Fruit fly (Drosophila melanogaster): ENCODE results near the gene btd.
A peak's percentile ranks its signal among the peaks of the same experiment; 100 is the strongest.

The btd gene

DNA sequence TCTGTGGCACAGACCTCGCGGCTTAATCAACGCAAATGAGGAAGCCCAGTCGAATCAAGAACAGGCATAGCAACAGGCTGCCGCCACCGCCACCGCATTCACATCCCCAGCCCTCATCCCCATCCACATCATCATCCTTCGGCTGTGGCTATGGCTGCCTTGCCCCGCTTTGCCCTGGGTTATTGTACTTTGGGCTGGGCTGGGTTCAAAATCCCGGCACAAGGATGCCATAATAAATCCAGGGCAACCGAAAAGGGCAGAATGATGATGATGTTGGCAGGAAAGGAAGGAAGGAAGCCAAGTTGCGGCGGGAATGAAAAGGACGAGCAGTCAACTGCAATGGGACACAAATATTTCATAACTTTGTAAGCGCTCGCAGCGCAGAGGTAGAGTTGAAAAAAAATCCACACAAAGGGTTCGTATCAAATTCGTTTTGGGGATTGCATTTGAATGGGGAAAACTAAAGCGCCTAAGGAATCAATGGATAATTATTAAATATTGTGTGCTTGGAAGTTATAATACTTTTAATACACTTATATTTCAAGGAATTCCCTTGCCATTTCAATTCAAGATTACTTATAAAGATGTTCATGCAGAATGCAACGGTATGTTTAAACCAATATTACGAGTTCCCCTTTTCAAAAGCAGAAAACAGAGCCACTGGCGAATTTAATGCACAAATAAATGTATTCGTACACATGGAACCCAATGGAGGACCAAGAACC lies 37.8 kb upstream of the btd start (continued):
- TF ChIP-seq Mio (GFP tag; optimal IDR thresholded peaks at IDR 0.05) = no peak
- TF ChIP-seq Rel (GFP tag; optimal IDR thresholded peaks at IDR 0.05) = no peak
- TF ChIP-seq Rel (tag; optimal IDR thresholded peaks at IDR 0.05) = no peak

DNA sequence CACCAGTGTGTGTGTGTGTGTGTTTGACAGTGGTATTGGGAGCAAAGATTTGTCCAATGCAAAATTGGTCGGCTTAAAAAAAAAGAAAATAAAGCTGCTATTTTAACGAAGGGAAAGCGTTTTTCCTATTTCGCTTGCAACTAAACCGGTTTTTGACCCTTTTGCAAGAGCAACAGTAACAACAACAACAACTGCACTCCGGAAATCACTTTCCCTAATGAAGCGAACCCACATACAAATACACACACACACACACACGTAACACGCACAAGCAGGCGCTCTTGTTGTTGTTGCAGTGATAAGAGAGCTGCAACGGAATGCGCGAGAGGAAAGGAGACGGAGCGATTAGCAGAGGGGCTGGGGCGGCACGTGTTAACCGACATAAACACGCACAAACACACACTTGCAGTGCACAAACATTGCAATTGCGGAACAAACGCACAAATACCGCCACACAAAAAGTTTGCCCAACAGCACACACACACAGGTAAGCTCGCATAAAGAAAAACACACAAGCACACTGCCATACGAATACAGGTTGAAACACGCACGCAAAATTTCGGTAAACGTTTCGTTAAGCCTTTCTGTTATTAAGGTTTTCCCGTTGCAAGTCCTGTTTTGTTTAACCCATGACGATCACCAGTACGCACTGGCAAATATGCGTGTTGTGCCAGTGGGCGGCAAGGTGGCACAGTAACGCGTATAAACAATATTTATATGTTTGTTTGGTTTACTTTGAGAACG lies 35.7 kb upstream of the btd start:
- peak; percentile 64 for TF ChIP-seq tai (GFP tag; optimal IDR thresholded peaks at IDR 0.05)
- TF ChIP-seq N (GFP tag; optimal IDR thresholded peaks at IDR 0.05) = peak; percentile 55
- peak; percentile 51 for TF ChIP-seq rgr (GFP tag; optimal IDR thresholded peaks at IDR 0.05)
- peak; percentile 78 for TF ChIP-seq GATAd (GFP tag; optimal IDR thresholded peaks at IDR 0.05)
- peak; percentile 25 for TF ChIP-seq Dif (GFP tag; optimal IDR thresholded peaks at IDR 0.05; ENCODE audit: partially characterized antibody)
- no peak for TF ChIP-seq Rel (GFP tag; optimal IDR thresholded peaks at IDR 0.05)
- peak; percentile 10 for TF ChIP-seq Rel (tag; optimal IDR thresholded peaks at IDR 0.05)
- TF ChIP-seq CrebA (GFP tag; optimal IDR thresholded peaks at IDR 0.05; ENCODE audit: borderline replicate concordance) = no peak
- TF ChIP-seq psq (GFP tag; optimal IDR thresholded peaks at IDR 0.05) = peak; percentile 10
- TF ChIP-seq Sp1 (GFP tag; optimal IDR thresholded peaks at IDR 0.05) = peak; percentile 12
- TF ChIP-seq h (GFP tag; optimal IDR thresholded peaks at IDR 0.05) = peak; percentile 45
- peak; percentile 57 for TF ChIP-seq lola (GFP tag; optimal IDR thresholded peaks at IDR 0.05)
- TF ChIP-seq fru (GFP tag; optimal IDR thresholded peaks at IDR 0.05) = no peak
- peak; percentile 10 for TF ChIP-seq dmrt93B (GFP tag; optimal IDR thresholded peaks at IDR 0.05)
- TF ChIP-seq OdsH (GFP tag; optimal IDR thresholded peaks at IDR 0.05) = peak; percentile 18
- no peak for TF ChIP-seq sv (GFP tag; optimal IDR thresholded peaks at IDR 0.05)
- peak in 1 of 2 experiments; percentile 9 for TF ChIP-seq foxo (GFP tag; optimal IDR thresholded peaks at IDR 0.05)
- no peak for TF ChIP-seq Vsx2 (GFP tag; optimal IDR thresholded peaks at IDR 0.05; ENCODE audit: partially characterized antibody)
- TF ChIP-seq Dfd (GFP tag; optimal IDR thresholded peaks at IDR 0.05) = no peak
- no peak for TF ChIP-seq Mio (GFP tag; optimal IDR thresholded peaks at IDR 0.05)

DNA sequence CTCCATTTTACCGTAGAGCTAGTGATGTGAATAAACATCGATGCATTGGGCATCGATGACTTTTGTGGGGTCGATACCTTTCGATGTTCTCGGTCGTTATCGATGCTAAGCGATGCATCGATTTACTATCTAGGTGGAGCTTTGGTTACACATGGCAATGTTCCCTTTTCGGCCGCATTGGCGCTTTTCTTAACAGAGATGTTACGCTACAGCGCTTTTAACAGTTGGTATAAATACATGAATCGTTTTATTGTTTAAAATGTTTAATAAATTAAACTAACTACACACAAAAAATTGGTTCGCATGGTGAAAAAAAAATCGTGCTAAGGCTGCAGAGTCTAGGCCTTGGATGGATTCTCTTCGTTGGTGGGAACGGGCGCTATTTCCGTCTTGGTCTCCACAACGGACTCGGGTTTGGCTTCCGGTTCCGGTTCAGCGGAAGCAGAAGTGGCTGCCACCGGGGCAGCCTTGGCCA lies 35.1 kb upstream of the btd start, which contains the start of gene Ptpmeg2:
Gene Ptpmeg2 (minus strand): TSS at position 281 of the 475 bp plus-strand sequence.
- TF ChIP-seq Vsx2 (GFP tag; optimal IDR thresholded peaks at IDR 0.05; ENCODE audit: partially characterized antibody) (no peak), Rel (GFP tag; optimal IDR thresholded peaks at IDR 0.05) (no peak), Rel (tag; optimal IDR thresholded peaks at IDR 0.05) (peak; percentile 53), sv (GFP tag; optimal IDR thresholded peaks at IDR 0.05) (no peak), Myc (optimal IDR thresholded peaks at IDR 0.05) (no peak), dsf (GFP tag; optimal IDR thresholded peaks at IDR 0.05; ENCODE audit: borderline replicate concordance) (no peak), psq (GFP tag; optimal IDR thresholded peaks at IDR 0.05) (peak; percentile 19), lola (GFP tag; optimal IDR thresholded peaks at IDR 0.05) (no peak), Hnf4 (GFP tag; optimal IDR thresholded peaks at IDR 0.05) (peak; percentile 79), usp (GFP tag; optimal IDR thresholded peaks at IDR 0.05) (no peak), fru (GFP tag; optimal IDR thresholded peaks at IDR 0.05) (peak; percentile 71), pan (optimal IDR thresholded peaks at IDR 0.05) (no peak), CG32264 (GFP tag; optimal IDR thresholded peaks at IDR 0.05) (no peak), Hr83 (GFP tag; optimal IDR thresholded peaks at IDR 0.05; ENCODE audit: poor library complexity, severe bottlenecking) (peak; percentile 80), dl (GFP tag; optimal IDR thresholded peaks at IDR 0.05; ENCODE audit: insufficient read depth in 1 of 2, partially characterized antibody in 2 of 2) (no peak), Dfd (GFP tag; optimal IDR thresholded peaks at IDR 0.05) (no peak), CrebA (GFP tag; optimal IDR thresholded peaks at IDR 0.05; ENCODE audit: borderline replicate concordance) (no peak), dmrt93B (GFP tag; optimal IDR thresholded peaks at IDR 0.05) (peak; percentile 39), Jra (GFP tag; optimal IDR thresholded peaks at IDR 0.05) (peak; percentile 18), woc (GFP tag; optimal IDR thresholded peaks at IDR 0.05) (no peak), br (GFP tag; optimal IDR thresholded peaks at IDR 0.05) (peak; percentile 45), foxo (GFP tag; optimal IDR thresholded peaks at IDR 0.05) (peak in 1 of 2 experiments; percentile 72), Mio (GFP tag; optimal IDR thresholded peaks at IDR 0.05) (no peak), jim (GFP tag; optimal IDR thresholded peaks at IDR 0.05) (no peak), N (GFP tag; optimal IDR thresholded peaks at IDR 0.05) (no peak), Abd-B (GFP tag; optimal IDR thresholded peaks at IDR 0.05) (no peak), Sp1 (GFP tag; optimal IDR thresholded peaks at IDR 0.05) (peak; percentile 44), OdsH (GFP tag; optimal IDR thresholded peaks at IDR 0.05) (peak; percentile 64), GATAd (GFP tag; optimal IDR thresholded peaks at IDR 0.05) (no peak), CG9705 (GFP tag; optimal IDR thresholded peaks at IDR 0.05) (peak; percentile 22), Hr78 (GFP tag; optimal IDR thresholded peaks at IDR 0.05) (no peak), ey (GFP tag; optimal IDR thresholded peaks at IDR 0.05) (peak; percentile 59), Dif (GFP tag; optimal IDR thresholded peaks at IDR 0.05; ENCODE audit: partially characterized antibody) (no peak), tai (GFP tag; optimal IDR thresholded peaks at IDR 0.05) (peak; percentile 79), rgr (GFP tag; optimal IDR thresholded peaks at IDR 0.05) (peak; percentile 76), HLH106 (tag; optimal IDR thresholded peaks at IDR 0.05) (peak; percentile 62), h (GFP tag; optimal IDR thresholded peaks at IDR 0.05) (peak; percentile 59), sage (GFP tag; optimal IDR thresholded peaks at IDR 0.05) (peak; percentile 13), brk (GFP tag; optimal IDR thresholded peaks at IDR 0.05) (no peak)

Measured in whole organism, wandering third instar larva.